Fruit fly (Drosophila melanogaster): Measurements from ENCODE around the gene Faf2.

The Faf2 gene

dm6 chr2L:18707844-18708238 is 647 bp downstream of the Faf2 start:
- TF ChIP-seq Hr4 (GFP tag; optimal IDR thresholded peaks at IDR 0.05) = peak; percentile 71
- TF ChIP-seq acj6 (GFP tag; optimal IDR thresholded peaks at IDR 0.05) = peak; percentile 27
- TF ChIP-seq cyc (GFP tag; optimal IDR thresholded peaks at IDR 0.05) = peak; percentile 34
- TF ChIP-seq vri (GFP tag; optimal IDR thresholded peaks at IDR 0.05) = no peak
- TF ChIP-seq esn (GFP tag; optimal IDR thresholded peaks at IDR 0.05) = peak; percentile 63
- peak; percentile 44 for TF ChIP-seq Eip75B (GFP tag; optimal IDR thresholded peaks at IDR 0.05)
- TF ChIP-seq CG6808 (GFP tag; optimal IDR thresholded peaks at IDR 0.05) = no peak
- TF ChIP-seq fkh (GFP tag; optimal IDR thresholded peaks at IDR 0.05) = peak; percentile 61
- TF ChIP-seq CG3919 (GFP tag; optimal IDR thresholded peaks at IDR 0.05) = peak; percentile 65
- peak; percentile 58 for TF ChIP-seq Hr39 (GFP tag; optimal IDR thresholded peaks at IDR 0.05)
- TF ChIP-seq Met (GFP tag; optimal IDR thresholded peaks at IDR 0.05) = peak; percentile 56
- TF ChIP-seq net (GFP tag; optimal IDR thresholded peaks at IDR 0.05) = peak; percentile 55
- peak; percentile 14 for TF ChIP-seq CG11762 (GFP tag; optimal IDR thresholded peaks at IDR 0.05; ENCODE audit: insufficient read depth)
- peak; percentile 61 for TF ChIP-seq lz (GFP tag; optimal IDR thresholded peaks at IDR 0.05)
- peak; percentile 44 for TF ChIP-seq CG10631 (GFP tag; optimal IDR thresholded peaks at IDR 0.05)
- 0 out of 2 replicates have a peak, but pooled peaks have one; percentile 15 for TF ChIP-seq CG15336 (GFP tag; IDR thresholded peaks at IDR 0.05)
- peak; percentile 9 for TF ChIP-seq CG32006 (GFP tag; optimal IDR thresholded peaks at IDR 0.05)
- TF ChIP-seq Sox102F (GFP tag; optimal IDR thresholded peaks at IDR 0.05) = peak; percentile 19
- peak; percentile 3 for TF ChIP-seq CG11902 (GFP tag; optimal IDR thresholded peaks at IDR 0.05)
- TF ChIP-seq topi (GFP tag; optimal IDR thresholded peaks at IDR 0.05) = peak; percentile 62
- TF ChIP-seq Hr38 (GFP tag; optimal IDR thresholded peaks at IDR 0.05) = peak; percentile 5
- TF ChIP-seq CG10669 (GFP tag; optimal IDR thresholded peaks at IDR 0.05) = peak; percentile 11
- TF ChIP-seq achi (GFP tag; optimal IDR thresholded peaks at IDR 0.05) = peak; percentile 54
- TF ChIP-seq CG31627 (GFP tag; optimal IDR thresholded peaks at IDR 0.05) = peak; percentile 63
- TF ChIP-seq CG6163 (GFP tag; IDR thresholded peaks at IDR 0.05) = peak; percentile 13; the same call in 1 of the 3 replicates
- peak; percentile 63 for TF ChIP-seq Smox (GFP tag; optimal IDR thresholded peaks at IDR 0.05)
- peak; percentile 9 for TF ChIP-seq fd59A (GFP tag; optimal IDR thresholded peaks at IDR 0.05)
- no peak for TF ChIP-seq Ets96B (tag; optimal IDR thresholded peaks at IDR 0.05)
- TF ChIP-seq CG8119 (GFP tag; IDR thresholded peaks at IDR 0.05) = no peak
- TF ChIP-seq CG7368 (GFP tag; optimal IDR thresholded peaks at IDR 0.05) = peak; percentile 47
- TF ChIP-seq svp (GFP tag) = no peak
- TF ChIP-seq CG3032 (tag; optimal IDR thresholded peaks at IDR 0.05) = no peak
- 0 out of 3 replicates have a peak, but pooled peaks have one; percentile 54 for TF ChIP-seq eg (GFP tag; IDR thresholded peaks at IDR 0.05)
- TF ChIP-seq CG4318 (GFP tag; optimal IDR thresholded peaks at IDR 0.05) = no peak
- no peak for TF ChIP-seq CG11294 (GFP tag; IDR thresholded peaks at IDR 0.05)
- TF ChIP-seq Eip78C (GFP tag) = peak; percentile 89
- peak; percentile 56 for TF ChIP-seq pdm3 (GFP tag; optimal IDR thresholded peaks at IDR 0.05)
- TF ChIP-seq CG6792 (GFP tag; optimal IDR thresholded peaks at IDR 0.05) = peak; percentile 38
- TF ChIP-seq CG8319 (GFP tag; optimal IDR thresholded peaks at IDR 0.05) = peak; percentile 10
- peak; percentile 60 for TF ChIP-seq OdsH (GFP tag; optimal IDR thresholded peaks at IDR 0.05)
- TF ChIP-seq CG6276 (GFP tag; optimal IDR thresholded peaks at IDR 0.05) = no peak

DNA sequence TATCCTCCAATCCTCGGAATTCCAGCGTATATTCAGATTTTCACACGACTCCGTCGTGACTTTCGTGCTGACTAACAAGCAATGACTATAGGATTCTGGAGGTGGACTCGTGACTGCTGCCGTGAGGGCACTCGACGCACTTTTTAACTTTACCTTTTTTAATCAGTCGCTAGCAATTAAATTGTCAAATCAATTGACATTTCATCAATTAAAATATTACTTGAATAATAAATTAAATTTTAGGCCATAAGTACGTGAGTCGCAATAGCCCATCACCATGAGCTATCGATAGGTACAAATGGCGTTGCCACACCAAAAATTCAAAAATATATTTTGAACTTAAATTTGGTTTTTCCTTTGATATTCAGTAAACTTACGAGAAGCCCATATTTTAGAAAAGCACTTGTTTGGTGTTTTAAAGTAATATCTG is 2.9 kb downstream of the Faf2 start, which contains the start of gene Jwa:
TSS of gene Jwa (minus strand) at position 87 of the 430 bp plus-strand sequence.
- TF ChIP-seq CG10631 (GFP tag; optimal IDR thresholded peaks at IDR 0.05) = peak; percentile 92
- peak; percentile 82 for TF ChIP-seq Ets21C (GFP tag; optimal IDR thresholded peaks at IDR 0.05)
- TF ChIP-seq lz (GFP tag; optimal IDR thresholded peaks at IDR 0.05) = peak; percentile 96
- TF ChIP-seq CG9139 (GFP tag; optimal IDR thresholded peaks at IDR 0.05) = no peak
- TF ChIP-seq CG1621 (tag; optimal IDR thresholded peaks at IDR 0.05) = peak; percentile 74
- TF ChIP-seq Sox14 (GFP tag; optimal IDR thresholded peaks at IDR 0.05) = peak; percentile 91
- peak; percentile 54 for TF ChIP-seq CG8319 (GFP tag; optimal IDR thresholded peaks at IDR 0.05)
- TF ChIP-seq CG6276 (GFP tag; optimal IDR thresholded peaks at IDR 0.05) = no peak
- no peak for TF ChIP-seq CG6854 (GFP tag; optimal IDR thresholded peaks at IDR 0.05)
- TF ChIP-seq eg (GFP tag; IDR thresholded peaks at IDR 0.05) = peak; percentile 87
- peak; percentile 32 for TF ChIP-seq fkh (GFP tag; optimal IDR thresholded peaks at IDR 0.05)
- TF ChIP-seq ss (GFP tag; optimal IDR thresholded peaks at IDR 0.05) = peak in 1 of 2 experiments; percentile 63
- no peak for TF ChIP-seq CG16779 (tag; optimal IDR thresholded peaks at IDR 0.05)
- peak; percentile 78 for TF ChIP-seq CG11902 (GFP tag; optimal IDR thresholded peaks at IDR 0.05)
- TF ChIP-seq CG4318 (GFP tag; optimal IDR thresholded peaks at IDR 0.05) = peak; percentile 62
- peak; percentile 50 for TF ChIP-seq fd59A (GFP tag; optimal IDR thresholded peaks at IDR 0.05)
- peak; percentile 95 for TF ChIP-seq acj6 (GFP tag; optimal IDR thresholded peaks at IDR 0.05)
- peak; percentile 77 for TF ChIP-seq Gug (GFP tag; IDR thresholded peaks at IDR 0.05)
- TF ChIP-seq Lpt (GFP tag; optimal IDR thresholded peaks at IDR 0.05) = peak; percentile 90
- TF ChIP-seq Hr38 (GFP tag; optimal IDR thresholded peaks at IDR 0.05) = peak; percentile 59
- peak; percentile 85 for TF ChIP-seq CG6163 (GFP tag; IDR thresholded peaks at IDR 0.05)
- peak; percentile 84 for TF ChIP-seq CG8119 (GFP tag; IDR thresholded peaks at IDR 0.05)
- peak; percentile 87 for TF ChIP-seq OdsH (GFP tag; optimal IDR thresholded peaks at IDR 0.05)
